Worm (Caenorhabditis elegans) whole organism, L3 larva: ENCODE measurements around the gene C39B5.6.

Experiments
- R02D3.7 ChIP-seq: fragments of 150-350 bp; optimal IDR thresholded peaks from 2 replicates; lab custom pipeline; 2014; ENCODE audit warnings: missing biosample characterization, missing genetic modification characterization
- ZK546.5 ChIP-seq: sonication (generic microtip); optimal IDR thresholded peaks from 2 replicates; lab custom pipeline; 2017; ENCODE audit warnings: missing biosample characterization, missing genetic modification characterization
- aly-2 ChIP-seq: fragments of 150-350 bp; optimal IDR thresholded peaks from 2 replicates; lab custom pipeline; 2014; ENCODE audit warnings: missing biosample characterization, missing genetic modification characterization
- ama-1 ChIP-seq: fragments of 150-350 bp; optimal IDR thresholded peaks from 2 replicates; lab custom pipeline; 2018
- ceh-16 ChIP-seq: sonication (generic microtip); optimal IDR thresholded peaks from 2 replicates; lab custom pipeline; 2017; ENCODE audit warnings: missing biosample characterization, missing genetic modification characterization
- ceh-28 ChIP-seq: fragments of 150-350 bp; optimal IDR thresholded peaks from 2 replicates; lab custom pipeline; 2014; ENCODE audit warnings: missing biosample characterization, missing genetic modification reagents, missing genetic modification characterization
- ceh-82 ChIP-seq: fragments of 150-350 bp; optimal IDR thresholded peaks from 2 replicates; lab custom pipeline; 2014; ENCODE audit warnings: missing biosample characterization, missing genetic modification characterization
- ceh-9 ChIP-seq: sonication (generic microtip); optimal IDR thresholded peaks from 2 replicates; lab custom pipeline; 2018; ENCODE audit warnings: missing biosample characterization, missing genetic modification characterization
- daf-12 ChIP-seq: fragments of 150-350 bp; optimal IDR thresholded peaks from 2 replicates; lab custom pipeline; 2014; ENCODE audit warnings: missing biosample characterization, missing genetic modification reagents, missing genetic modification characterization
- egl-27 ChIP-seq: sonication (generic microtip); optimal IDR thresholded peaks from 4 replicates; lab custom pipeline; 2017; ENCODE audit warnings: missing biosample characterization, missing genetic modification reagents, missing genetic modification characterization
- egl-5 ChIP-seq: fragments of 150-350 bp; optimal IDR thresholded peaks from 2 replicates; lab custom pipeline; 2017; ENCODE audit warnings: missing biosample characterization, missing genetic modification reagents, missing genetic modification characterization, inconsistent platforms
- elt-1 ChIP-seq: fragments of 150-350 bp; optimal IDR thresholded peaks from 2 replicates; lab custom pipeline; 2014; ENCODE audit warnings: missing biosample characterization, missing genetic modification characterization
- elt-3 ChIP-seq, 3 experiments: fragments of 150-350 bp in 1 of 3; sonication (generic microtip) in 2 of 3; optimal IDR thresholded peaks; 2 replicates in 2 of 3; 4 replicates in 1 of 3; lab custom pipeline; 2014 to 2017; ENCODE audit warnings: missing biosample characterization in 3 of 3, missing genetic modification characterization in 3 of 3
- eor-1 ChIP-seq, 2 experiments: fragments of 150-350 bp; optimal IDR thresholded peaks; 2 replicates each; lab custom pipeline; 2014 to 2018; ENCODE audit warnings: missing biosample characterization in 2 of 2, missing genetic modification characterization in 2 of 2
- fkh-10 ChIP-seq: sonication (generic microtip); optimal IDR thresholded peaks from 2 replicates; lab custom pipeline; 2017; ENCODE audit warnings: missing biosample characterization, missing genetic modification reagents, missing genetic modification characterization
- fos-1 ChIP-seq: fragments of 150-350 bp; optimal IDR thresholded peaks from 2 replicates; lab custom pipeline; 2014; ENCODE audit warnings: missing biosample characterization, missing genetic modification characterization
- hmg-11 ChIP-seq: sonication (generic microtip); optimal IDR thresholded peaks from 2 replicates; lab custom pipeline; 2016; ENCODE audit warnings: missing genetic modification characterization, missing compliant biosample characterization
- jun-1 ChIP-seq: fragments of 150-350 bp; optimal IDR thresholded peaks from 2 replicates; lab custom pipeline; 2014; ENCODE audit warnings: missing biosample characterization, missing genetic modification reagents, missing genetic modification characterization
- lin-15B ChIP-seq: fragments of 150-350 bp; optimal IDR thresholded peaks from 2 replicates; lab custom pipeline; 2014; ENCODE audit warnings: missing biosample characterization, missing genetic modification characterization
- lin-39 ChIP-seq: fragments of 150-350 bp; optimal IDR thresholded peaks from 2 replicates; lab custom pipeline; 2018; ENCODE audit warnings: missing biosample characterization, missing genetic modification reagents, missing genetic modification characterization
- lsy-12 ChIP-seq: sonication (generic microtip); optimal IDR thresholded peaks from 2 replicates; lab custom pipeline; 2016; ENCODE audit warnings: mild to moderate bottlenecking, missing genetic modification characterization, missing compliant biosample characterization
- mdl-1 ChIP-seq: fragments of 150-350 bp; optimal IDR thresholded peaks from 2 replicates; lab custom pipeline; 2014; ENCODE audit warnings: missing biosample characterization, missing genetic modification characterization
- mml-1 ChIP-seq: fragments of 150-350 bp; sonication (generic microtip); optimal IDR thresholded peaks from 3 replicates; lab custom pipeline; 2014; ENCODE audit warnings: missing biosample characterization, missing genetic modification characterization
- nfya-1 ChIP-seq: sonication (generic microtip); optimal IDR thresholded peaks from 2 replicates; lab custom pipeline; 2017; ENCODE audit warnings: missing genetic modification characterization, mild to moderate bottlenecking, missing compliant biosample characterization, antibody characterized with exemption, moderate library complexity; ENCODE audit not compliant: insufficient read depth
- nhr-11 ChIP-seq: fragments of 150-350 bp; optimal IDR thresholded peaks from 2 replicates; lab custom pipeline; 2014; ENCODE audit warnings: missing biosample characterization, missing genetic modification characterization
- nhr-12 ChIP-seq: fragments of 150-350 bp; optimal IDR thresholded peaks from 2 replicates; lab custom pipeline; 2014; ENCODE audit warnings: missing biosample characterization, missing genetic modification characterization
- nhr-23 ChIP-seq: fragments of 150-350 bp; optimal IDR thresholded peaks from 2 replicates; lab custom pipeline; 2014; ENCODE audit warnings: missing biosample characterization, missing genetic modification reagents, missing genetic modification characterization
- nhr-237 ChIP-seq: fragments of 150-350 bp; optimal IDR thresholded peaks from 2 replicates; lab custom pipeline; 2014; ENCODE audit warnings: missing biosample characterization, missing genetic modification characterization
- nhr-25 ChIP-seq: sonication (generic microtip); optimal IDR thresholded peaks from 2 replicates; lab custom pipeline; 2017; ENCODE audit warnings: missing biosample characterization, missing genetic modification characterization
- nhr-28 ChIP-seq: fragments of 150-350 bp; optimal IDR thresholded peaks from 2 replicates; lab custom pipeline; 2014; ENCODE audit warnings: missing biosample characterization, missing genetic modification characterization
- nhr-43 ChIP-seq: sonication (generic microtip); optimal IDR thresholded peaks from 2 replicates; lab custom pipeline; 2016; ENCODE audit warnings: mild to moderate bottlenecking, missing genetic modification characterization, missing compliant biosample characterization; ENCODE audit not compliant: poor library complexity, severe bottlenecking
- nhr-76 ChIP-seq: fragments of 150-350 bp; sonication (generic microtip); optimal IDR thresholded peaks from 5 replicates; lab custom pipeline; 2014; ENCODE audit warnings: missing biosample characterization, missing genetic modification characterization
- pha-4 ChIP-seq: fragments of 150-350 bp; optimal IDR thresholded peaks from 2 replicates; lab custom pipeline; 2014; ENCODE audit warnings: missing biosample characterization, missing genetic modification reagents, missing genetic modification characterization
- pqm-1 ChIP-seq: fragments of 150-350 bp; optimal IDR thresholded peaks from 2 replicates; lab custom pipeline; 2017; ENCODE audit warnings: missing biosample characterization, missing genetic modification characterization, inconsistent platforms
- sea-2 ChIP-seq: fragments of 150-350 bp; sonication (generic microtip); optimal IDR thresholded peaks from 4 replicates; lab custom pipeline; 2014; ENCODE audit warnings: missing biosample characterization, missing genetic modification reagents, missing genetic modification characterization
- skn-1 ChIP-seq: fragments of 150-350 bp; optimal IDR thresholded peaks from 2 replicates; lab custom pipeline; 2014; ENCODE audit warnings: missing biosample characterization, missing genetic modification characterization
- snpc-4 ChIP-seq: fragments of 150-350 bp; optimal IDR thresholded peaks from 2 replicates; lab custom pipeline; 2014; ENCODE audit warnings: missing biosample characterization, missing genetic modification characterization
- tbx-2 ChIP-seq: sonication (generic microtip); optimal IDR thresholded peaks from 2 replicates; lab custom pipeline; 2016; ENCODE audit warnings: mild to moderate bottlenecking, missing genetic modification characterization, missing compliant biosample characterization
- zag-1 ChIP-seq: fragments of 150-350 bp; optimal IDR thresholded peaks from 2 replicates; lab custom pipeline; 2014; ENCODE audit warnings: missing biosample characterization, missing genetic modification characterization
- ztf-11 ChIP-seq: fragments of 150-350 bp; optimal IDR thresholded peaks from 2 replicates; lab custom pipeline; 2014; ENCODE audit warnings: missing biosample characterization, missing genetic modification characterization
- ztf-4 ChIP-seq: fragments of 150-350 bp; optimal IDR thresholded peaks from 2 replicates; lab custom pipeline; 2014; ENCODE audit warnings: missing biosample characterization, missing genetic modification characterization

The C39B5.6 gene

DNA sequence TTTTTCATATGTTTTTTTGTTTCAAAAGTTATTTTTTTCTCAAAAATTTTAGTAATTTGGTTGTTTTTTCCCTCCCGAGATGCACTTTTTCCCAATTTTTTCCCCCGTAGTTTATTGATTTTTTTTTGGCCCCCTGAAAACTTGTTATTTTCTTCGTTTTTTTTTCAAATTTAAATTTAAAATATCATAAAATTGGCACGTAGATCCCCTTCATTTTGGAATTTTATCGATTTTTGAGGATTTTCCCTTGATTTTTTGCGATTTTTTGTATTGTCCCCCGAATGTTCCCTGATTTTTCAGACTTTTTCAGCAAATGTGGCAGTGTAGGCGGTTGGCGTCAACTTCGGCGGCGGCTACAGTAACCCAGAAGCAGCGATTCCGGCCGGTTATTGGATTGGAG is at the start of gene C39B5.6:
Gene C39B5.6 (plus strand): TSS at position 301 of the 400 bp plus-strand sequence.
- TF ChIP-seq fos-1 (tag; lab: Kevin White, UChicago) (no peak), nhr-11 (tag; lab: Kevin White, UChicago) (no peak), ceh-16 (tag; lab: Kevin White, UChicago) (no peak), skn-1 (tag; lab: Kevin White, UChicago) (no peak), ZK546.5 (tag; lab: Kevin White, UChicago) (no peak), elt-3 (tag; optimal IDR thresholded peaks at IDR 0.05; lab: Kevin White, UChicago) (no peak), nfya-1 (tag; lab: Kevin White, UChicago) (no peak)

DNA sequence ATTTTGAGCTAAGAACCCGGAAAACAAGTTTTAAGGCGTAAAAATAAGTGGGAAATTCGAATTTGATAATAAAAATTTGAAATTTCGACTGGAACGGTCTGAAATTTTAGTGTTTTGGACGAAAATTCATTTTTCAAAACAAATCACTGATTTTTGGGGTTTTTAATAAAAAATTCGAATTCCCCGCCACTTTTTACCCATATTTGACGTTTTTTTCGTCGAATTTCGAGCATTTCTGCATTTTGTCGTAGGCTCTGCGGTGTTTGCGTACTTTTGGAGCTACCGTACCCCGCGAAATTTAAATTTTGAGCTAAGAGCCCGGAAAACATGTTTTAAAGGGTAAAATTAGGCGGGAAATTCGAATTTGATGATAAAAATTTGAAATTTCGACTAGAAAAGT is 47.3 kb upstream of the C39B5.6 start:
- TF ChIP-seq snpc-4 (tag; lab: Kevin White, UChicago) (no peak), nhr-25 (tag; lab: Kevin White, UChicago) (no peak), nhr-11 (tag; lab: Kevin White, UChicago) (no peak), nhr-28 (tag; lab: Kevin White, UChicago) (no peak), ceh-16 (tag; lab: Kevin White, UChicago) (no peak), ZK546.5 (tag; lab: Kevin White, UChicago) (no peak), nhr-12 (no peak), nfya-1 (tag; lab: Kevin White, UChicago) (no peak), eor-1 (tag; optimal IDR thresholded peaks at IDR 0.05; lab: Kevin White, UChicago) (no peak), lin-39 (tag; lab: Kevin White, UChicago) (no peak), daf-12 (tag; lab: Kevin White, UChicago) (no peak), aly-2 (no peak), pha-4 (tag; lab: Kevin White, UChicago) (no peak), jun-1 (tag; lab: Kevin White, UChicago) (no peak), zag-1 (no peak), hmg-11 (tag; lab: Kevin White, UChicago) (no peak), nhr-23 (tag; lab: Kevin White, UChicago) (no peak), fkh-10 (GFP tag; lab: Kevin White, UChicago) (no peak), ztf-4 (tag; lab: Kevin White, UChicago) (no peak), mml-1 (tag; lab: Kevin White, UChicago) (no peak)

DNA sequence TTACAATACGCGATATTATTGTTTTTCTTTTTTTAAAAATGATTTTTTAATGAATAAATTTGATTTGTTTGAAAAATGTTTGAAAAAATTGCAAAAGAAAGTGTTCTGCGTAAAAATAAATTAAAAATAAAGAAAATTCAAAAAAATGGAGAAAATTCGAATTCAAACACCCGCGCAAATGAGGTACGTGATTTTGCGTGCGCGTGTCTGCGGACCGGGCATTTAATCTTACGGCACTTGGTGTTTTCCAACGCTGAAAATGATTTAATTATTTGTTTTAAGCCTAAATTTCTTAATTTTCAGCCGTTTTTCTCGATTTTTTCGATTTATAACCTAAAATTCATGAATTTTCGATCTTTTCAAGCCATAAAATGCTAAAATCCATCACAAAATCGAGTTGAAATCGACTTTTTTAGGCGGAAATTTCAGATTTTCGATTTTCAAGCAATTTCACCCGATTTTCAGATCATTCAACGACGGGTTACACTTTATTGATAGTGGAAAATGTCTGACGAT is 46.3 kb upstream of the C39B5.6 start, which contains the start of gene gcn-1:
Gene gcn-1 (plus strand): TSS at position 466 of the 516 bp plus-strand sequence.
- TF ChIP-seq R02D3.7, result peak; percentile 41
- no peak for TF ChIP-seq nhr-237 (tag; lab: Kevin White, UChicago)
- TF ChIP-seq nhr-23 (tag; lab: Kevin White, UChicago), result peak; percentile 67
- peak; percentile 71 for TF ChIP-seq pha-4 (tag; lab: Kevin White, UChicago)
- TF ChIP-seq snpc-4 (tag; lab: Kevin White, UChicago), result no peak
- peak; percentile 20 for TF ChIP-seq hmg-11 (tag; lab: Kevin White, UChicago)
- TF ChIP-seq fkh-10 (GFP tag; lab: Kevin White, UChicago), result no peak
- TF ChIP-seq egl-5 (tag; lab: Kevin White, UChicago), result peak; percentile 74
- peak; percentile 78 for TF ChIP-seq nfya-1 (tag; lab: Kevin White, UChicago)
- no peak for TF ChIP-seq ama-1 (lab: Kevin White, UChicago)
- TF ChIP-seq lin-15B (tag; lab: Kevin White, UChicago), result peak; percentile 60
- peak; percentile 53 for TF ChIP-seq ceh-28 (tag; lab: Kevin White, UChicago)
- peak; percentile 6 for TF ChIP-seq ceh-82 (tag; lab: Kevin White, UChicago)
- peak; percentile 73 for TF ChIP-seq tbx-2 (tag; lab: Kevin White, UChicago)
- TF ChIP-seq, all 47 proteins: peak for 10

DNA sequence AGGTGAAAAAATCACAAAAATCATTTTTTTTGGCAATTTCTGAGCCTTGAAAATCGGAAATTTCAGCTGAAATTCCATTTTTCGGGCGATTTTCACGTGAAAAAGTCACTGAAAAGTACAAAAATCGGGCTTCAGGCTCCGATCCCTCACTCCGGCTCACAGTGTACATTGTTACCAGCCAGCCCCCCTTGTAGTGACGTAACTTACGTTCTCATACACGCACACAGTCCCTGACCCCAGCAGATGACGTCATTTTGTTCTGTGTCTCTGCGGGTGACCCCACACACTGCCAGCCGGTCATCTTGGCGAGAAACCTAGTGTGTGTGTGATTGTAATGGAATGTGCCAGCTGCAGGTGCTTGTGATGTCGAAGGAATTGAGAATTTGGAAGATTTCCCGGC is 38.7 kb upstream of the C39B5.6 start:
- peak; percentile 6 for TF ChIP-seq lin-39 (tag; lab: Kevin White, UChicago)
- TF ChIP-seq nhr-12, result no peak
- TF ChIP-seq pha-4 (tag; lab: Kevin White, UChicago), result peak; percentile 41

DNA sequence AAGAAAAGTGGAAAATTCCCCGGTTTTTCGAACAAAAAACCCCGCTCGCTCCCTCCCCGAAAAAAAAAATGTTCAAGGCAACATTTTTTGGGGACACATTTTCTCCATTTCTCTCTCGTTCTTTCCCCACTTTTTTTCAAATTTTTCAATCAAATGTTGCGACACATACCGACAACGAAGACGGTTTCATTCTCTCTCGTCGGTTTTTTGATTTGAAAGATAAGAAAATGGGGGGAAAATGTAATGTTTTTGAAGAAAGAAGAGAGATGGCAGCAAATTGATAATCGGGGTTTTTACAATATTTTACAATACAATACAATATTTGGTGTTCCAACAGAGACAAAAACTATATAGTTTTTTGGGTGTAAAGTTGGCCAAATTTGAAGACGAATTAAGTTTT is 28.4 kb upstream of the C39B5.6 start:
- TF ChIP-seq nhr-76 (no peak), ceh-9 (no peak), pha-4 (tag; lab: Kevin White, UChicago) (peak; percentile 13), mml-1 (tag; lab: Kevin White, UChicago) (no peak), nhr-11 (tag; lab: Kevin White, UChicago) (no peak), lin-39 (tag; lab: Kevin White, UChicago) (no peak), skn-1 (tag; lab: Kevin White, UChicago) (no peak), mdl-1 (tag; lab: Kevin White, UChicago) (no peak), sea-2 (GFP tag; lab: Kevin White, UChicago) (no peak), elt-1 (tag; lab: Kevin White, UChicago) (no peak), fkh-10 (GFP tag; lab: Kevin White, UChicago) (no peak), ZK546.5 (tag; lab: Kevin White, UChicago) (no peak), pqm-1 (peak; percentile 33), fos-1 (tag; lab: Kevin White, UChicago) (no peak), elt-3 (tag; optimal IDR thresholded peaks at IDR 0.05; lab: Kevin White, UChicago) (peak in 1 of 3 experiments; percentile 11), lsy-12 (tag; lab: Kevin White, UChicago) (no peak), ceh-16 (tag; lab: Kevin White, UChicago) (no peak), nfya-1 (tag; lab: Kevin White, UChicago) (peak; percentile 37), nhr-237 (tag; lab: Kevin White, UChicago) (no peak), daf-12 (tag; lab: Kevin White, UChicago) (no peak), egl-27 (no peak), ceh-82 (tag; lab: Kevin White, UChicago) (no peak), ztf-11 (tag; lab: Kevin White, UChicago) (no peak), nhr-43 (tag; lab: Kevin White, UChicago) (no peak), nhr-25 (tag; lab: Kevin White, UChicago) (peak; percentile 6)
